Worm (Caenorhabditis elegans): ENCODE results near the gene sel-12.

sel-12 gene

DNA sequence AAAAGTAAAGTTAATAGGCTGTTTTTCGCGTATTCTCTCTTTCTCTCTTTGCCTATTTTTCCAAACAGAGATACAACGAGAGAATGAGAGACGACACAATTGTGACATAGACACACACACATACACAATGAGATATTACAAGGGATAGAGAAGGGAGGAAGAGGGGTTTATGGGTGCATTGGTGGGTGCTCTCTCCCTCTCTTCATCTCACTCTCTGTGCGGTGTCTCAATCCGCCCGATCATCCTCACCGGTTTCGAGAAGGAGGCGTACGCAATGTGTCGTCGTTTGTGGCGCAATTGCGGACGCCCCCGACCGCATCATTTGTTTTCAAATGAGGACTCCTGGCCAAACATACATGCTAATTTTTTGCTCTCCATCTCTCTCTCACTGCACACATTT, 33.8 kb downstream of the sel-12 start (continued):
- peak; percentile 29 for TF ChIP-seq bed-3 (GFP tag; optimal IDR thresholded peaks at IDR 0.05)
- TF ChIP-seq nhr-76 (tag; optimal IDR thresholded peaks at IDR 0.05) = no peak
- TF ChIP-seq lin-13 (tag; optimal IDR thresholded peaks at IDR 0.05) = peak; percentile 85
- TF ChIP-seq ham-2 (GFP tag; optimal IDR thresholded peaks at IDR 0.05) = peak; percentile 37
- peak; percentile 6 for TF ChIP-seq lin-32 (GFP tag; optimal IDR thresholded peaks at IDR 0.05)
- peak; percentile 76 for TF ChIP-seq ztf-11 (tag; optimal IDR thresholded peaks at IDR 0.05)

DNA sequence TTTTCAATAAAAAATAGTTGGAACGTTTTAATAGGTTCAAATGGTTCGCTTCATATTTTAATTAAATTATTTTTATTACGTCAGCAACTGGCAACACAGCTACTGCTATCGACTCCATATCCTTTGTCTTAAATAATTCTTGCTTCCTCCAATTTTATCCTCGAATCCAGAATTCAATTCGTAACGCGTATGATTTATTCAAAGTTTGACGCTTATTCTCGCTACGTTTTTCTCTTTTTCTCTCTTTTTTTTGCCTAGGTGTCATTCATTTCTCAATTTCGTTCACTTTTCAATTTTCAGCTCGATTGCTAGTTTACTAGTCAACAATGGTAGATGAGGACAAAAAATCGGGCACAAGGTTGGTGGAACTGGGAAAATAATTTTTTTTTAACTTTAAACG, 34.8 kb downstream of the sel-12 start, which contains the start of gene arr-1:
Gene arr-1 (plus strand): TSS at position 301 of the 400 bp plus-strand sequence.
- TF ChIP-seq lsy-2 (tag; optimal IDR thresholded peaks at IDR 0.05) (no peak), nhr-76 (tag; optimal IDR thresholded peaks at IDR 0.05) (no peak), mep-1 (tag; optimal IDR thresholded peaks at IDR 0.05) (no peak), ceh-39 (tag; optimal IDR thresholded peaks at IDR 0.05) (no peak), ztf-11 (tag; optimal IDR thresholded peaks at IDR 0.05) (no peak), nhr-28 (tag; optimal IDR thresholded peaks at IDR 0.05) (no peak), mls-2 (tag; optimal IDR thresholded peaks at IDR 0.05) (no peak), M03D4.4 (tag; optimal IDR thresholded peaks at IDR 0.05) (no peak), zip-8 (tag; optimal IDR thresholded peaks at IDR 0.05) (no peak), ham-2 (GFP tag; optimal IDR thresholded peaks at IDR 0.05) (no peak), drap-1 (GFP tag; optimal IDR thresholded peaks at IDR 0.05) (no peak), pha-4 (tag; optimal IDR thresholded peaks at IDR 0.05) (no peak), ces-1 (GFP tag; optimal IDR thresholded peaks at IDR 0.05) (no peak), flh-1 (GFP tag; optimal IDR thresholded peaks at IDR 0.05) (no peak), elt-3 (tag; optimal IDR thresholded peaks at IDR 0.05) (no peak), ceh-43 (GFP tag; optimal IDR thresholded peaks at IDR 0.05) (no peak)

DNA sequence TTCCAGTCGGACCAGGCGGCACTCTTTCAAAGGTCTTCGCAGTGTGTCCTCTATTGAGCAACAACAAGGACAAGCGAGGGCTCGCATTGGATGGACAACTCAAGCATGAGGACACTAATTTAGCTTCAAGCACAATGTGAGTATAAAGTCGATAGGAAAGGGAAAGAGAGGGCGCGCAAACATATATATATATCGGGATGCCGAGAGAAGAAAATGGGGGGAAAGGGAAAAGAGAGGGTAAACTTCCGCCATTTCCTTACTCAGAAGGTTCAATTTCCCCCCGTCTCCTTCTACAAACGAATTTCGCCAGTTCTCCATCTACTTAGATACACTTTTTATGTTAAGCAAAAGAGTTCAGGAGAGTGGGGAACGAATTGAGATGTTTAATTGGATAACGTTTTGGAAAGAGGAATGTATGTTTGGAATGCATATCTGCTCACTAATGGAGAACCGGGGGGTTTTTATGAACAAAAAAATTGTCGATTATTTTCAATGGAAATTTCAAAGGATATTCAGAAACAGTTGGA, 37.0 kb downstream of the sel-12 start:
- TF ChIP-seq nhr-2 (tag; optimal IDR thresholded peaks at IDR 0.05) (no peak), mls-2 (tag; optimal IDR thresholded peaks at IDR 0.05) (peak; percentile 33), ces-1 (GFP tag; optimal IDR thresholded peaks at IDR 0.05) (peak; percentile 52)

DNA sequence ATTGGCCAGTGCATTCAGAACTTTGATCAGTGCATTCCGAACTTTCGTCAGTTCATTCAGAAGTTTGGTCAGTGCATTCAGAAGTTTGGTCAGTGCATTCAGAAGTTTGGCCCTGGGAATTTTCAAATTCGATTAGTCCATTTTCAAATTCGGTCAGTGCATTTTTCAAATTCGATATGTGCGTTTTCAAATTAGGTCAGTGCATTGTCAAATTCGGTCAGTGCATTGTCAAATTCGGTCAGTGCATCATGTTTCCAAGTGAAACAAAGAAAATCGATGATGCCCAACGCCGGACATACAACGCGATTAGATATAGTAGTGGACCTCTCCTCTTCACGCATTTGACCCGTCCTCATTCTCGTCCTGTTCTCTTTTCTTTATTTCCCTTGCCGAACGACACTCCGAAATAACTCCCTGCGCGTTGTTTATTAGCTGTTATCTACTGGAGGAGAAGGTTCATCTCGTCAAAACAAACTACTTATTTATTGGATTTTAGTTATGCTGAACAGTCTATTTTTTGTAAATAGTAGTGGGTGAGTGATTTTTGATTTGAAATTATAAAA, 38.9 kb downstream of the sel-12 start, which contains the start of gene apm-3:
Gene apm-3 (plus strand): TSS at position 477 of the 563 bp plus-strand sequence.
- TF ChIP-seq lin-13 (tag; optimal IDR thresholded peaks at IDR 0.05) (peak; percentile 12), unc-62 (GFP tag; optimal IDR thresholded peaks at IDR 0.05) (peak; percentile 3), bed-3 (GFP tag; optimal IDR thresholded peaks at IDR 0.05) (no peak), sem-2 (GFP tag; optimal IDR thresholded peaks at IDR 0.05) (no peak), nhr-2 (tag; optimal IDR thresholded peaks at IDR 0.05) (peak; percentile 5), flh-1 (GFP tag; optimal IDR thresholded peaks at IDR 0.05) (no peak), mep-1 (tag; optimal IDR thresholded peaks at IDR 0.05) (peak; percentile 51), M03D4.4 (tag; optimal IDR thresholded peaks at IDR 0.05) (no peak), lsy-2 (tag; optimal IDR thresholded peaks at IDR 0.05) (peak; percentile 6), nhr-76 (tag; optimal IDR thresholded peaks at IDR 0.05) (no peak), ces-1 (GFP tag; optimal IDR thresholded peaks at IDR 0.05) (peak; percentile 82)

DNA sequence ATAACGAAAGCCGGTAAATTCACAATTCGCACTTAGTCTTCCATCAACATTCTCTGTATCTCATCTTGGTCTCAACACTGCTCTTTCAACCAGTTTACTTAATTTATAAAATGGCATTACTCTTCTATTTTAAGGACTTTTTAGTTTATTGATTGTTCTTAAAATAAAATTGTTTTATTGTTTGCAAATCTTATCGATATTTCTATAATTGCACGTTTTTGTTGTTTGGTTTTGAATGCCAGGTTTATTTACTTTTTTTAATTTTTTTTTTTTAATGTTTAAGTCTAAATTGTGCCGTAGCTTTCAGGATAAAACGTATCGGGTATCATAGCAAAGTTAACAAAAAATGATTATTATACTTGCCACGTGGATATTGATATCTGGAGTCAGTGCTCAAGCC, 41.9 kb downstream of the sel-12 start, which contains the start of gene chil-10:
Gene chil-10 (plus strand): TSS at position 301 of the 400 bp plus-strand sequence.
- TF ChIP-seq unc-62 (GFP tag; optimal IDR thresholded peaks at IDR 0.05) (no peak), sptf-1 (tag; optimal IDR thresholded peaks at IDR 0.05) (no peak), mep-1 (tag; optimal IDR thresholded peaks at IDR 0.05) (no peak), bed-3 (GFP tag; optimal IDR thresholded peaks at IDR 0.05) (no peak), nhr-28 (tag; optimal IDR thresholded peaks at IDR 0.05) (no peak), cnd-1 (tag; optimal IDR thresholded peaks at IDR 0.05) (no peak)

DNA sequence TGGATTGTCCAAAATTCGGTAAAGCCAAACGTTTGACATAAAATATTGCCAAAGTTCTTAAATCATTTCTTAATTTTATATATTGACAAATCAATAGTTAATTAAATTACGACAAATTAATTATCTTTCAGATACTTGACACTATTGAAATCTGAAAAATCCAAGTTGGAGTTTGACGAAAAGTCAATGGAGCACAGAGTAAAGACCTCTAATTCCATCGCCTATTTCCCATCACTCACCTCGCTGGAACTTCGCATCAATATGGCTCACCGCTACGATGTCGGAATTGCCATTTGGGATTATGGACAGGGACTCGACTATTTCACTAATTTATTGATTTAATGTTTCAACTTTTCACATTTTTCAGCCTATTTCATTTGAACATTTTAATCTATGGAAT, 44.5 kb downstream of the sel-12 start:
- TF ChIP-seq flh-1 (GFP tag; optimal IDR thresholded peaks at IDR 0.05) (no peak), nhr-237 (tag; optimal IDR thresholded peaks at IDR 0.05) (no peak), elt-3 (tag; optimal IDR thresholded peaks at IDR 0.05) (no peak), lin-13 (tag; optimal IDR thresholded peaks at IDR 0.05) (no peak), cnd-1 (tag; optimal IDR thresholded peaks at IDR 0.05) (no peak)

DNA sequence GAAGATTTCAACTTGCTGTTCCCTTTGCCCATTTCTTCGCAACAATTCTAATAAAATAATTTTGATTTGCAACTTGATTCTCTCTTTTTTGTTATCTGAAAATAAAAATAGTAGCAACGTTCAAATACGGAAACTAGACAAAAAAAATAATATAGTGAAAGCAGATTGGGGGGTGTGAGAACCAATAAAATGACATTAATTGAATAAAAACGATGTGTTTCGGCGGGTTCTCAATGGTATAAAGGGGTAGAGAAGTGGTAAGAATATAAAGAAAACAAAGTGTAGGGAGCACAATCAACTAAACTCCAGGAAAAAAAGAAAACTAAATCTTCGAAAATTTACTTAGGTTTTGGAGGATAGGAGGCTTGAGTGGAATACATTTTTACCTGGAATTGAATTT, 47.5 kb downstream of the sel-12 start, which contains the start of gene ncs-1:
Gene ncs-1 (minus strand): TSS at position 101 of the 400 bp plus-strand sequence.
- TF ChIP-seq nhr-237 (tag; optimal IDR thresholded peaks at IDR 0.05) (no peak), flh-1 (GFP tag; optimal IDR thresholded peaks at IDR 0.05) (no peak), M03D4.4 (tag; optimal IDR thresholded peaks at IDR 0.05) (no peak), nhr-28 (tag; optimal IDR thresholded peaks at IDR 0.05) (no peak), mls-2 (tag; optimal IDR thresholded peaks at IDR 0.05) (no peak), bed-3 (GFP tag; optimal IDR thresholded peaks at IDR 0.05) (no peak), lsy-2 (tag; optimal IDR thresholded peaks at IDR 0.05) (no peak), blmp-1 (tag; optimal IDR thresholded peaks at IDR 0.05) (no peak), nhr-2 (tag; optimal IDR thresholded peaks at IDR 0.05) (no peak), sptf-1 (tag; optimal IDR thresholded peaks at IDR 0.05) (no peak), ces-1 (GFP tag; optimal IDR thresholded peaks at IDR 0.05) (no peak), snpc-4 (tag; optimal IDR thresholded peaks at IDR 0.05) (no peak), ceh-43 (GFP tag; optimal IDR thresholded peaks at IDR 0.05) (no peak), nhr-76 (tag; optimal IDR thresholded peaks at IDR 0.05) (no peak), lin-32 (GFP tag; optimal IDR thresholded peaks at IDR 0.05) (no peak), lin-13 (tag; optimal IDR thresholded peaks at IDR 0.05) (no peak), sem-2 (GFP tag; optimal IDR thresholded peaks at IDR 0.05) (no peak), elt-1 (tag; optimal IDR thresholded peaks at IDR 0.05; ENCODE audit: borderline replicate concordance, insufficient read depth) (no peak), pha-4 (tag; optimal IDR thresholded peaks at IDR 0.05) (no peak)
